Worm (Caenorhabditis elegans) whole organism, young adult: Measurements from ENCODE around the gene F36G3.1.

ENCODE experiments used
- B0261.1 ChIP-seq: sonication (generic microtip); optimal IDR thresholded peaks from 2 replicates; lab custom pipeline; 2016; ENCODE audit warnings: mild to moderate bottlenecking, missing genetic modification characterization, moderate library complexity, missing compliant biosample characterization
- C17E4.6 ChIP-seq: fragments of 200-800 bp; sonication (Bioruptor generic); IDR thresholded peaks from 2 replicates; pipeline ENCODE4 v1.3.6; 2022; ENCODE audit warnings: missing genetic modification reagents, missing genetic modification characterization, missing compliant biosample characterization
- F22D6.2 ChIP-seq: sonication (generic microtip); optimal IDR thresholded peaks from 2 replicates; lab custom pipeline; 2016; ENCODE audit warnings: mild to moderate bottlenecking, missing genetic modification characterization, missing compliant biosample characterization
- T07F8.4 ChIP-seq: sonication (generic microtip); optimal IDR thresholded peaks from 2 replicates; lab custom pipeline; 2016; ENCODE audit warnings: mild to moderate bottlenecking, missing genetic modification characterization, moderate library complexity, missing compliant biosample characterization
- ZK185.1 ChIP-seq: sonication (generic microtip); optimal IDR thresholded peaks from 2 replicates; lab custom pipeline; 2016; ENCODE audit warnings: mild to moderate bottlenecking, missing genetic modification characterization, missing compliant biosample characterization; ENCODE audit not compliant: poor library complexity, severe bottlenecking
- ama-1 ChIP-seq, 3 experiments: fragments of 150-350 bp in 1 of 3; sonication (generic microtip) in 2 of 3; optimal IDR thresholded peaks; 2 replicates each; lab custom pipeline; 2014 to 2018; ENCODE audit warnings: missing biosample characterization in 2 of 3, missing genetic modification characterization in 2 of 3, missing genetic modification reagents in 2 of 3
- attf-5 ChIP-seq: fragments of 200-800 bp; sonication (Bioruptor generic); optimal IDR thresholded peaks from 2 replicates; lab custom pipeline; 2018; ENCODE audit warnings: mild to moderate bottlenecking, missing genetic modification characterization, missing compliant biosample characterization
- bed-1 ChIP-seq: fragments of 200-800 bp; sonication (Bioruptor generic); IDR thresholded peaks from 2 replicates; pipeline ENCODE4 v1.3.6; 2022; ENCODE audit warnings: missing genetic modification reagents, missing genetic modification characterization, missing compliant biosample characterization
- ceh-27 ChIP-seq: fragments of 200-800 bp; sonication (Bioruptor generic); optimal IDR thresholded peaks from 2 replicates; lab custom pipeline; 2018; ENCODE audit warnings: mild to moderate bottlenecking, missing genetic modification characterization, moderate library complexity, missing compliant biosample characterization
- ceh-40 ChIP-seq: fragments of 200-800 bp; sonication (Bioruptor generic); IDR thresholded peaks from 2 replicates; pipeline ENCODE4 v1.3.6; 2022; ENCODE audit warnings: missing genetic modification characterization, missing compliant biosample characterization
- ceh-58 ChIP-seq: fragments of 200-800 bp; sonication (Bioruptor generic); IDR thresholded peaks from 2 replicates; pipeline ENCODE4 v1.3.6; 2022; ENCODE audit warnings: missing genetic modification characterization, missing compliant biosample characterization
- chd-7 ChIP-seq: sonication (generic microtip); optimal IDR thresholded peaks from 2 replicates; lab custom pipeline; 2016; ENCODE audit warnings: mild to moderate bottlenecking, missing genetic modification characterization, moderate library complexity, missing compliant biosample characterization
- dox-1 ChIP-seq: fragments of 200-800 bp; sonication (Bioruptor generic); IDR thresholded peaks from 2 replicates; pipeline ENCODE4 v1.3.6; 2022; ENCODE audit warnings: missing genetic modification reagents, missing genetic modification characterization, missing compliant biosample characterization
- dpff-1 ChIP-seq: sonication (generic microtip); optimal IDR thresholded peaks from 2 replicates; lab custom pipeline; 2017; ENCODE audit warnings: mild to moderate bottlenecking, missing genetic modification characterization, missing compliant biosample characterization
- gei-17 ChIP-seq: fragments of 200-800 bp; sonication (Bioruptor generic); optimal IDR thresholded peaks from 2 replicates; lab custom pipeline; 2018; ENCODE audit warnings: mild to moderate bottlenecking, missing genetic modification characterization, missing compliant biosample characterization
- hlh-12 ChIP-seq: sonication (generic microtip); optimal IDR thresholded peaks from 2 replicates; lab custom pipeline; 2016; ENCODE audit warnings: missing genetic modification characterization, missing compliant biosample characterization
- hmg-1.2 ChIP-seq: fragments of 200-800 bp; sonication (Bioruptor generic); IDR thresholded peaks from 2 replicates; pipeline ENCODE4 v1.3.6; 2022; ENCODE audit warnings: missing genetic modification reagents, missing genetic modification characterization, missing compliant biosample characterization
- lag-1 ChIP-seq: fragments of 200-800 bp; sonication (Bioruptor generic); IDR thresholded peaks from 2 replicates; pipeline ENCODE4 v1.3.6; 2022; ENCODE audit warnings: missing genetic modification reagents, missing genetic modification characterization, missing compliant biosample characterization
- let-526 ChIP-seq: fragments of 200-800 bp; sonication (Bioruptor generic); IDR thresholded peaks from 2 replicates; pipeline ENCODE4 v1.3.6; 2022; ENCODE audit warnings: missing genetic modification reagents, missing genetic modification characterization, missing compliant biosample characterization
- lin-40 ChIP-seq: sonication (generic microtip); optimal IDR thresholded peaks from 2 replicates; lab custom pipeline; 2016; ENCODE audit warnings: missing genetic modification characterization, mild to moderate bottlenecking, missing compliant biosample characterization, missing genotype, missing genetic modification reagents
- lin-54 ChIP-seq: fragments of 200-800 bp; sonication (Bioruptor generic); optimal IDR thresholded peaks from 2 replicates; lab custom pipeline; 2018; ENCODE audit warnings: mild to moderate bottlenecking, missing genetic modification characterization, missing compliant biosample characterization
- lir-1 ChIP-seq: fragments of 200-800 bp; sonication (Bioruptor generic); conservative IDR thresholded peaks from 2 replicates; pipeline ENCODE4 v1.3.6; 2022; ENCODE audit warnings: missing genetic modification reagents, missing genetic modification characterization, missing compliant biosample characterization
- madf-3 ChIP-seq: fragments of 200-800 bp; sonication (Bioruptor generic); IDR thresholded peaks from 2 replicates; pipeline ENCODE4 v1.3.6; 2022; ENCODE audit warnings: missing genetic modification reagents, missing genetic modification characterization, missing compliant biosample characterization
- mcd-1 ChIP-seq: fragments of 200-800 bp; sonication (Bioruptor generic); IDR thresholded peaks from 2 replicates; pipeline ENCODE4 v1.3.6; 2022; ENCODE audit warnings: missing genetic modification reagents, missing genetic modification characterization, missing compliant biosample characterization
- mxl-1 ChIP-seq: sonication (generic microtip); optimal IDR thresholded peaks from 2 replicates; lab custom pipeline; 2016; ENCODE audit warnings: missing genetic modification characterization, missing compliant biosample characterization
- nfya-1 ChIP-seq: sonication (generic microtip); optimal IDR thresholded peaks from 2 replicates; lab custom pipeline; 2017; ENCODE audit warnings: antibody characterized with exemption, missing compliant biosample characterization, missing genetic modification characterization, borderline replicate concordance; ENCODE audit not compliant: insufficient read depth
- nhr-80 ChIP-seq: sonication (generic microtip); optimal IDR thresholded peaks from 2 replicates; lab custom pipeline; 2016; ENCODE audit warnings: missing genetic modification characterization, missing compliant biosample characterization
- sdz-38 ChIP-seq: sonication (generic microtip); optimal IDR thresholded peaks from 2 replicates; lab custom pipeline; 2016; ENCODE audit warnings: missing genotype, missing genetic modification characterization, missing compliant biosample characterization
- snpc-4 ChIP-seq, 5 experiments: fragments of 150-350 bp in 1 of 5; sonication (generic microtip) in 4 of 5; optimal IDR thresholded peaks; 2 replicates each; lab custom pipeline; 2014 to 2018; ENCODE audit warnings: missing genetic modification characterization in 5 of 5, missing biosample characterization in 3 of 5, antibody characterized with exemption in 2 of 5, mild to moderate bottlenecking in 2 of 5, missing compliant biosample characterization in 2 of 5, missing genotype in 2 of 5, moderate library complexity in 2 of 5, missing genetic modification reagents in 1 of 5
- sptf-2 ChIP-seq: fragments of 200-800 bp; sonication (Bioruptor generic); optimal IDR thresholded peaks from 2 replicates; lab custom pipeline; 2018; ENCODE audit warnings: mild to moderate bottlenecking, missing genetic modification characterization, missing compliant biosample characterization
- tbx-9 ChIP-seq: sonication (generic microtip); optimal IDR thresholded peaks from 2 replicates; lab custom pipeline; 2016; ENCODE audit warnings: borderline replicate concordance, missing genetic modification characterization, inconsistent platforms, missing compliant biosample characterization
- zfh-2 ChIP-seq: fragments of 200-800 bp; sonication (Bioruptor generic); conservative IDR thresholded peaks from 2 replicates; pipeline ENCODE4 v1.3.6; 2022; ENCODE audit warnings: missing genetic modification reagents, missing genetic modification characterization, missing compliant biosample characterization
- ztf-25 ChIP-seq: fragments of 200-800 bp; sonication (Bioruptor generic); IDR thresholded peaks from 2 replicates; pipeline ENCODE4 v1.3.6; 2022; ENCODE audit warnings: missing genetic modification reagents, missing genetic modification characterization, missing compliant biosample characterization

The F36G3.1 gene

ce11 chrX:9822606-9823264 lies 33.7 kb upstream of the F36G3.1 start (continued):
- no peak for TF ChIP-seq gei-17
- no peak for TF ChIP-seq ceh-40 (GFP tag; lab: Robert Waterston, UW)
- TF ChIP-seq lin-40 (tag; lab: Kevin White, UChicago), result peak; percentile 69
- no peak for TF ChIP-seq sptf-2 (GFP tag; lab: Kevin White, UChicago)
- TF ChIP-seq ZK185.1 (tag; lab: Kevin White, UChicago), result peak; percentile 66
- TF ChIP-seq hmg-1.2 (GFP tag; lab: Robert Waterston, UW), result peak; percentile 91
- peak; percentile 62 for TF ChIP-seq nhr-80 (tag; lab: Kevin White, UChicago)
- TF ChIP-seq F22D6.2 (tag; lab: Kevin White, UChicago), result no peak
- 0 out of 2 replicates have a peak, but pooled peaks have one; percentile 23 for TF ChIP-seq madf-3 (GFP tag; lab: Robert Waterston, UW)
- no peak for TF ChIP-seq ama-1 (optimal IDR thresholded peaks at IDR 0.05; lab: Kevin White, UChicago)
- no peak for TF ChIP-seq ama-1 (GFP tag; optimal IDR thresholded peaks at IDR 0.05; lab: Kevin White, UChicago)
- peak; percentile 26 for TF ChIP-seq ceh-27 (GFP tag; lab: Kevin White, UChicago)
- TF ChIP-seq lag-1 (GFP tag; lab: Robert Waterston, UW), result no peak
- TF ChIP-seq sdz-38 (tag; lab: Kevin White, UChicago), result no peak
- TF ChIP-seq hlh-12 (tag; lab: Kevin White, UChicago), result no peak
- no peak for TF ChIP-seq bed-1 (GFP tag; lab: Robert Waterston, UW)
- no peak for TF ChIP-seq mxl-1
- no peak for TF ChIP-seq T07F8.4 (tag; lab: Kevin White, UChicago)

- TF ChIP-seq F22D6.2 (tag; lab: Kevin White, UChicago) (no peak), B0261.1 (tag; lab: Kevin White, UChicago) (no peak), ceh-58 (GFP tag; lab: Robert Waterston, UW) (no peak), lir-1 (GFP tag; lab: Robert Waterston, UW) (no peak), chd-7 (tag; lab: Kevin White, UChicago) (no peak), nfya-1 (no peak), gei-17 (no peak), let-526 (GFP tag; lab: Robert Waterston, UW) (no peak), lin-40 (tag; lab: Kevin White, UChicago) (no peak), bed-1 (GFP tag; lab: Robert Waterston, UW) (no peak), tbx-9 (tag; lab: Kevin White, UChicago) (no peak), dpff-1 (tag; lab: Kevin White, UChicago) (no peak), snpc-4 (GFP tag; optimal IDR thresholded peaks at IDR 0.05; lab: Kevin White, UChicago) (no peak), snpc-4 (tag; optimal IDR thresholded peaks at IDR 0.05; lab: Kevin White, UChicago) (no peak), C17E4.6 (GFP tag; lab: Robert Waterston, UW) (no peak), lin-54 (no peak), attf-5 (GFP tag; lab: Kevin White, UChicago) (no peak), dox-1 (no peak)
Observed at ce11 chrX:9822173-9822572, 33.2 kb upstream of the F36G3.1 start, which contains the start of gene dpy-22. Gene dpy-22 (minus strand): TSS chrX:9822273.

- TF ChIP-seq ztf-25 (no peak), zfh-2 (GFP tag; lab: Robert Waterston, UW) (peak; percentile 52), mcd-1 (GFP tag; lab: Robert Waterston, UW) (0 out of 2 replicates have a peak, but pooled peaks have one; percentile 7)
Observed at ce11 chrX:9814132-9814811, 25.3 kb upstream of the F36G3.1 start.
